Worm (Caenorhabditis elegans): Measurements from ENCODE around the gene D2096.12.
A peak's percentile ranks its signal among the peaks of the same experiment; 100 is the strongest.

The D2096.12 gene

DNA sequence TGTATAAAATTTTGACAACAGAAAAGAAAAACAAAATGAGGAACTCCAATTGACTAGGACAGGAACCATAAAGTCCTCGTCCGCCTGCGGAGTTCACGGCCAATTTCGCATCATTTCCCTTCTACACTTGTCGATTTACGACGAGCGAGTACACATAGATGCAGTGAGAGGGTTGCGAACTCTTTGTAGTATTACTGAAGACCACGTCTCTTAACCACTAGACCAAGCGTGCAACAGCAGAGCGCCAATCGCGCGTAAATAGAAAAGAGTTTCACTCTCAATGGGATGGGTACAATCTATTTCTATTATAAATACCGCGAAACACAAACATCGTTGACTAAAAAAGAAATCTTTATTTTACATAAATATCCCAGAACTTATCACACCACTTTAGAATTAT is 12.1 kb downstream of the D2096.12 start (continued):
- TF ChIP-seq unc-130 (GFP tag; optimal IDR thresholded peaks at IDR 0.05) = peak; percentile 71
- peak; percentile 60; the same call in 1 of the 2 replicates for TF ChIP-seq F26F4.8 (GFP tag; conservative IDR thresholded peaks at IDR 0.05)
- TF ChIP-seq cey-2 (tag; optimal IDR thresholded peaks at IDR 0.05; ENCODE audit: borderline replicate concordance, insufficient read depth) = no peak
- peak; percentile 54; the same call in 1 of the 2 replicates for TF ChIP-seq zip-11 (GFP tag; IDR thresholded peaks at IDR 0.05)

- TF ChIP-seq cey-2 (tag; optimal IDR thresholded peaks at IDR 0.05; ENCODE audit: borderline replicate concordance, insufficient read depth) (no peak), mes-2 (tag; optimal IDR thresholded peaks at IDR 0.05; ENCODE audit: poor library complexity, severe bottlenecking) (peak; percentile 12), Y105C5A.15 (GFP tag; IDR thresholded peaks at IDR 0.05) (no peak), daf-19 (GFP tag; conservative IDR thresholded peaks at IDR 0.05) (no peak), aha-1 (tag) (no peak), daf-16 (GFP tag; optimal IDR thresholded peaks at IDR 0.05) (peak in 1 of 2 experiments; percentile 3), daf-16 (tag; optimal IDR thresholded peaks at IDR 0.05) (no peak), dve-1 (tag; optimal IDR thresholded peaks at IDR 0.05; ENCODE audit: insufficient read depth) (peak; percentile 3), ceh-44 (GFP tag; IDR thresholded peaks at IDR 0.05) (no peak), fos-1 (tag; optimal IDR thresholded peaks at IDR 0.05) (no peak), lsy-2 (tag; optimal IDR thresholded peaks at IDR 0.05) (peak in 1 of 2 experiments; percentile 19), unc-130 (GFP tag; optimal IDR thresholded peaks at IDR 0.05) (no peak), nhr-237 (tag; optimal IDR thresholded peaks at IDR 0.05) (no peak)
Measured at ce11 chrIV:8376923-8377322, 13.7 kb downstream of the D2096.12 start.

DNA sequence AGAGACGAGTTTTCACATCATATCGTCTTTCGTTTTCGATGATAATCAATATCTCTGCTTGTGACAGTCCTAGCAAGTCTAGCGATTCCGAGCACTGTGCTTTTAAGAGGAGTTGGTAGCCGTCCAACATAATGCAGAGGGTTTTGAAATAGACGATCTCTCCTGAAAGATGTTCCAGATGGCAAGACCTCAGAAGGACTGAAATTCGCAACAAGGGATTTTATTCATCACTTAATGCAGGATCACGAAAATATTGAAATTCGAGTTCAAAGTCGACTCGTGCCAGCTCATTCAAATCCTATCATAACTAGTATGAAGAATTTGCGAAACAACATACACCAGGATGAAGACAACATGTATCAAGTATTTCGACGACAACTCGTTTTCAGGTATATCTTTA is 14.2 kb downstream of the D2096.12 start, which contains the start of gene D2096.7:
Gene D2096.7, minus strand, starts transcription at position 130 of the 400 bp plus-strand sequence.
- TF ChIP-seq nhr-237 (tag; optimal IDR thresholded peaks at IDR 0.05) = no peak
- TF ChIP-seq set-16 (GFP tag; IDR thresholded peaks at IDR 0.05) = no peak
- peak; percentile 90 for TF ChIP-seq snpc-1.2 (GFP tag; IDR thresholded peaks at IDR 0.05)
- TF ChIP-seq ceh-62 (tag; optimal IDR thresholded peaks at IDR 0.05) = no peak
- peak in 1 of 2 experiments; percentile 11 for TF ChIP-seq daf-16 (GFP tag; optimal IDR thresholded peaks at IDR 0.05)
- peak; percentile 28 for TF ChIP-seq daf-16 (tag; optimal IDR thresholded peaks at IDR 0.05)
- TF ChIP-seq nhr-102 (tag; optimal IDR thresholded peaks at IDR 0.05) = peak; percentile 58
- no peak for TF ChIP-seq ztf-7 (tag; optimal IDR thresholded peaks at IDR 0.05)
- no peak for TF ChIP-seq lin-15B (tag; optimal IDR thresholded peaks at IDR 0.05)
- TF ChIP-seq dmd-8 (GFP tag; IDR thresholded peaks at IDR 0.05) = peak; percentile 64; the same call in 1 of the 2 replicates
- TF ChIP-seq F37D6.2 (tag; optimal IDR thresholded peaks at IDR 0.05) = no peak
- TF ChIP-seq T20F7.1 (GFP tag; optimal IDR thresholded peaks at IDR 0.05) = peak; percentile 51
- no peak for TF ChIP-seq cey-2 (tag; optimal IDR thresholded peaks at IDR 0.05; ENCODE audit: borderline replicate concordance, insufficient read depth)
- TF ChIP-seq hif-1 (tag; optimal IDR thresholded peaks at IDR 0.05) = no peak
- no peak for TF ChIP-seq zip-11 (GFP tag; IDR thresholded peaks at IDR 0.05)
- TF ChIP-seq ces-1 (GFP tag; optimal IDR thresholded peaks at IDR 0.05) = no peak
- 0 out of 2 replicates have a peak, but pooled peaks have one; percentile 23 for TF ChIP-seq ZK337.2 (GFP tag; IDR thresholded peaks at IDR 0.05)
- TF ChIP-seq nhr-11 (tag; optimal IDR thresholded peaks at IDR 0.05) = no peak
- peak; percentile 66 for TF ChIP-seq ctbp-1 (GFP tag; IDR thresholded peaks at IDR 0.05)
- no peak for TF ChIP-seq aly-2 (tag; optimal IDR thresholded peaks at IDR 0.05)
- no peak for TF ChIP-seq F44E2.7 (GFP tag; IDR thresholded peaks at IDR 0.05)
- TF ChIP-seq php-3 (GFP tag; IDR thresholded peaks at IDR 0.05) = no peak
- no peak for TF ChIP-seq nhr-76 (tag; optimal IDR thresholded peaks at IDR 0.05)
- no peak for TF ChIP-seq ceh-32 (tag; optimal IDR thresholded peaks at IDR 0.05; ENCODE audit: poor library complexity)
- no peak for TF ChIP-seq snpc-4 (tag; optimal IDR thresholded peaks at IDR 0.05)
- TF ChIP-seq jun-1 (tag; optimal IDR thresholded peaks at IDR 0.05) = no peak
- TF ChIP-seq daf-12 (tag; optimal IDR thresholded peaks at IDR 0.05) = no peak
- no peak for TF ChIP-seq lin-29 (GFP tag; IDR thresholded peaks at IDR 0.05)
- peak; percentile 89 for TF ChIP-seq ama-1 (optimal IDR thresholded peaks at IDR 0.05)
- peak; percentile 30; the same call in 1 of the 2 replicates for TF ChIP-seq D1046.2 (GFP tag; IDR thresholded peaks at IDR 0.05)
- TF ChIP-seq zfp-3 (GFP tag; conservative IDR thresholded peaks at IDR 0.05) = 0 out of 2 replicates have a peak, but pooled peaks have one; percentile 36
- no peak for TF ChIP-seq ZK546.5 (tag; optimal IDR thresholded peaks at IDR 0.05)
- no peak for TF ChIP-seq nhr-6 (tag; optimal IDR thresholded peaks at IDR 0.05)
- no peak for TF ChIP-seq nhr-42 (GFP tag; IDR thresholded peaks at IDR 0.05)
- TF ChIP-seq spr-1 (tag; optimal IDR thresholded peaks at IDR 0.05) = peak; percentile 33
- TF ChIP-seq lsy-2 (tag; optimal IDR thresholded peaks at IDR 0.05) = no peak
- no peak for TF ChIP-seq fos-1 (tag; optimal IDR thresholded peaks at IDR 0.05)
- TF ChIP-seq T26A8.4 (GFP tag; IDR thresholded peaks at IDR 0.05) = peak; percentile 69
- no peak for TF ChIP-seq dmd-9 (GFP tag; IDR thresholded peaks at IDR 0.05)

Measured in whole organism, L4 larva.